Worm (Caenorhabditis elegans) whole organism, L4/young adult: Measurements from ENCODE around the gene mtch-1.

Experiments
- W03F9.2 ChIP-seq: fragments of 150-350 bp; optimal IDR thresholded peaks from 2 replicates; lab custom pipeline; 2014; ENCODE audit warnings: missing biosample characterization, missing genetic modification characterization
- dao-5 ChIP-seq: sonication (generic microtip); optimal IDR thresholded peaks from 2 replicates; lab custom pipeline; 2016; ENCODE audit warnings: missing genotype, missing genetic modification characterization, moderate library complexity, missing compliant biosample characterization
- him-1 ChIP-seq: sonication (generic microtip); optimal IDR thresholded peaks from 2 replicates; lab custom pipeline; 2016; ENCODE audit warnings: missing genotype, missing genetic modification reagents, missing genetic modification characterization, missing compliant biosample characterization

DNA sequence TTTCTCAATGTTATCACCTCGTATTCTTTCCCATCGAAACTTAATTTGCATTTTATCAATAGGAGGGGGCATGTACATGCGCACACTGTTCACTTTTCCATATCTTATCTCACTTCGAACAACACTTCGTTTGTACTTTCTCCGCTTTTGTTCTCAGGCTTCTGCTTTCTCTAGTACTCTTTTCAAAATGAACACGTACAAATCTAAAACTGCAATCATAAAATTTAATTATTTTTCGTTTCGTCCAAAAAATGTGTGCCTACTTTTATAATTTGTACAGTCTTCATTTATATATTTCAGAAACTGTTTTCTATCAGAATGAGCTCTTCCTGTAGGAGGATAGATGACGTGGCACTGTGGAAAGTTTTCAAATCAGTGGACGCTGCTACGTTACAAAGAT lies 24.7 kb upstream of the mtch-1 start, which contains the start of gene C07D10.1:
- no peak for TF ChIP-seq dao-5 (tag; lab: Kevin White, UChicago)
- no peak for TF ChIP-seq him-1 (tag; lab: Kevin White, UChicago)
- TF ChIP-seq W03F9.2 (tag; lab: Kevin White, UChicago) = no peak
